Fruit fly (Drosophila melanogaster): Measurements from ENCODE around the gene HP1D3csd.

dm6 chrX:19167032-19167568 lies 22.9 kb upstream of the HP1D3csd start, which contains the start of gene RhoGAP18B:
- TF ChIP-seq Lpt (GFP tag; optimal IDR thresholded peaks at IDR 0.05) (no peak), CG15336 (GFP tag; IDR thresholded peaks at IDR 0.05) (no peak), net (GFP tag; optimal IDR thresholded peaks at IDR 0.05) (no peak), CG9139 (GFP tag; optimal IDR thresholded peaks at IDR 0.05) (no peak), spab (GFP tag; optimal IDR thresholded peaks at IDR 0.05) (no peak), Hr38 (GFP tag; optimal IDR thresholded peaks at IDR 0.05) (no peak), CG6854 (GFP tag; optimal IDR thresholded peaks at IDR 0.05) (no peak), Blimp-1 (GFP tag; optimal IDR thresholded peaks at IDR 0.05) (no peak), esn (GFP tag; optimal IDR thresholded peaks at IDR 0.05) (no peak)

Measured in whole organism, prepupa.